Worm (Caenorhabditis elegans) whole organism, L1 larva: ENCODE data around the gene nhr-156.

ENCODE experiments used
- C04F5.9 ChIP-seq: sonication (generic microtip); optimal IDR thresholded peaks from 2 replicates; lab custom pipeline; 2016; ENCODE audit warnings: missing genetic modification characterization, missing compliant biosample characterization
- aha-1 ChIP-seq: fragments of 150-350 bp; optimal IDR thresholded peaks from 2 replicates; lab custom pipeline; 2014; ENCODE audit warnings: missing biosample characterization, missing genetic modification characterization
- alr-1 ChIP-seq: fragments of 200-800 bp; sonication (Bioruptor generic); optimal IDR thresholded peaks from 2 replicates; lab custom pipeline; 2018; ENCODE audit warnings: borderline replicate concordance, mild to moderate bottlenecking, missing genetic modification characterization, missing compliant biosample characterization
- aly-2 ChIP-seq: fragments of 150-350 bp; optimal IDR thresholded peaks from 2 replicates; lab custom pipeline; 2014; ENCODE audit warnings: missing biosample characterization, missing genetic modification characterization
- blmp-1 ChIP-seq: fragments of 150-350 bp; optimal IDR thresholded peaks from 2 replicates; lab custom pipeline; 2014; ENCODE audit warnings: missing biosample characterization, missing genetic modification characterization
- ceh-63 ChIP-seq: fragments of 200-800 bp; sonication (Bioruptor generic); optimal IDR thresholded peaks from 2 replicates; lab custom pipeline; 2018; ENCODE audit warnings: mild to moderate bottlenecking, missing genetic modification characterization, missing compliant biosample characterization
- ceh-8 ChIP-seq: fragments of 200-800 bp; sonication (Bioruptor generic); optimal IDR thresholded peaks from 2 replicates; lab custom pipeline; 2018; ENCODE audit warnings: mild to moderate bottlenecking, missing genetic modification characterization, moderate library complexity, missing compliant biosample characterization
- ceh-82 ChIP-seq, 3 experiments: fragments of 150-350 bp in 1 of 3; sonication (generic microtip) in 2 of 3; optimal IDR thresholded peaks; 2 replicates each; lab custom pipeline; 2014 to 2017; ENCODE audit warnings: missing biosample characterization in 3 of 3, missing genetic modification characterization in 3 of 3
- ces-1 ChIP-seq: fragments of 150-350 bp; optimal IDR thresholded peaks from 2 replicates; lab custom pipeline; 2014; ENCODE audit warnings: missing biosample characterization, missing genetic modification reagents, missing genetic modification characterization
- dsc-1 ChIP-seq: sonication (generic microtip); optimal IDR thresholded peaks from 2 replicates; lab custom pipeline; 2016; ENCODE audit warnings: mild to moderate bottlenecking, missing genetic modification characterization, missing compliant biosample characterization
- egl-27 ChIP-seq, 2 experiments: fragments of 150-350 bp in 1 of 2; sonication (generic microtip); optimal IDR thresholded peaks; 3 replicates each; lab custom pipeline; 2017 to 2018; ENCODE audit warnings: missing biosample characterization in 2 of 2, missing genetic modification characterization in 2 of 2, missing genetic modification reagents in 2 of 2
- ets-5 ChIP-seq: fragments of 200-800 bp; sonication (Bioruptor generic); IDR thresholded peaks from 2 replicates; pipeline ENCODE4 v1.3.6; 2022; ENCODE audit warnings: missing genetic modification characterization, missing compliant biosample characterization
- fkh-4 ChIP-seq: sonication (generic microtip); optimal IDR thresholded peaks from 2 replicates; lab custom pipeline; 2016; ENCODE audit warnings: missing compliant biosample characterization, missing genetic modification characterization, borderline replicate concordance
- fkh-8 ChIP-seq: sonication (generic microtip); optimal IDR thresholded peaks from 2 replicates; lab custom pipeline; 2016; ENCODE audit warnings: mild to moderate bottlenecking, missing genetic modification characterization, missing compliant biosample characterization
- fos-1 ChIP-seq: fragments of 150-350 bp; optimal IDR thresholded peaks from 2 replicates; lab custom pipeline; 2014; ENCODE audit warnings: missing biosample characterization, missing genetic modification characterization
- hlh-17 ChIP-seq: fragments of 200-800 bp; sonication (Bioruptor generic); optimal IDR thresholded peaks from 2 replicates; lab custom pipeline; 2018; ENCODE audit warnings: missing genetic modification characterization, mild to moderate bottlenecking, missing compliant biosample characterization, moderate library complexity, borderline replicate concordance
- hlh-4 ChIP-seq: sonication (generic microtip); optimal IDR thresholded peaks from 2 replicates; lab custom pipeline; 2016; ENCODE audit warnings: mild to moderate bottlenecking, missing genetic modification characterization, missing compliant biosample characterization
- irx-1 ChIP-seq: sonication (generic microtip); optimal IDR thresholded peaks from 2 replicates; lab custom pipeline; 2016; ENCODE audit warnings: missing genetic modification characterization, missing compliant biosample characterization
- jun-1 ChIP-seq: fragments of 150-350 bp; optimal IDR thresholded peaks from 2 replicates; lab custom pipeline; 2014; ENCODE audit warnings: missing biosample characterization, missing genetic modification reagents, missing genetic modification characterization
- lin-13 ChIP-seq: fragments of 150-350 bp; optimal IDR thresholded peaks from 2 replicates; lab custom pipeline; 2014; ENCODE audit warnings: missing biosample characterization, missing genetic modification reagents, missing genetic modification characterization
- lin-14 ChIP-seq: fragments of 200-800 bp; sonication (Bioruptor generic); optimal IDR thresholded peaks from 2 replicates; lab custom pipeline; 2018; ENCODE audit warnings: mild to moderate bottlenecking, missing genetic modification characterization, moderate library complexity, missing compliant biosample characterization
- lin-39 ChIP-seq: fragments of 150-350 bp; optimal IDR thresholded peaks from 2 replicates; lab custom pipeline; 2014; ENCODE audit warnings: missing biosample characterization, missing genetic modification reagents, missing genetic modification characterization
- lsy-2 ChIP-seq, 2 experiments: fragments of 150-350 bp; optimal IDR thresholded peaks; 2 replicates each; lab custom pipeline; 2014; ENCODE audit warnings: missing biosample characterization in 2 of 2, missing genetic modification characterization in 2 of 2
- mdl-1 ChIP-seq, 2 experiments: fragments of 150-350 bp; optimal IDR thresholded peaks; 2 replicates each; lab custom pipeline; 2014 to 2017; ENCODE audit warnings: missing biosample characterization in 2 of 2, missing genetic modification characterization in 2 of 2, inconsistent platforms in 1 of 2
- mef-2 ChIP-seq: fragments of 150-350 bp; optimal IDR thresholded peaks from 2 replicates; lab custom pipeline; 2014; ENCODE audit warnings: missing biosample characterization, missing genetic modification characterization
- mep-1 ChIP-seq: fragments of 150-350 bp; optimal IDR thresholded peaks from 2 replicates; lab custom pipeline; 2014; ENCODE audit warnings: missing biosample characterization, missing genetic modification characterization
- nhr-11 ChIP-seq: fragments of 150-350 bp; optimal IDR thresholded peaks from 2 replicates; lab custom pipeline; 2014; ENCODE audit warnings: missing biosample characterization, missing genetic modification characterization
- nhr-20 ChIP-seq: sonication (generic microtip); optimal IDR thresholded peaks from 2 replicates; lab custom pipeline; 2016; ENCODE audit warnings: mild to moderate bottlenecking, missing genetic modification characterization, missing compliant biosample characterization
- nhr-237 ChIP-seq: fragments of 150-350 bp; optimal IDR thresholded peaks from 2 replicates; lab custom pipeline; 2014; ENCODE audit warnings: missing biosample characterization, missing genetic modification characterization
- nhr-47 ChIP-seq: sonication (generic microtip); optimal IDR thresholded peaks from 2 replicates; lab custom pipeline; 2016; ENCODE audit warnings: mild to moderate bottlenecking, missing genetic modification characterization, moderate library complexity, missing compliant biosample characterization
- nhr-71 ChIP-seq: sonication (generic microtip); optimal IDR thresholded peaks from 2 replicates; lab custom pipeline; 2016; ENCODE audit warnings: mild to moderate bottlenecking, missing genetic modification characterization, moderate library complexity, missing compliant biosample characterization
- nhr-90 ChIP-seq: sonication (generic microtip); optimal IDR thresholded peaks from 2 replicates; lab custom pipeline; 2016; ENCODE audit warnings: mild to moderate bottlenecking, missing genetic modification characterization, missing compliant biosample characterization; ENCODE audit not compliant: poor library complexity
- pax-3 ChIP-seq: fragments of 200-800 bp; sonication (Bioruptor generic); optimal IDR thresholded peaks from 2 replicates; lab custom pipeline; 2018; ENCODE audit warnings: mild to moderate bottlenecking, missing genetic modification characterization, moderate library complexity, missing compliant biosample characterization
- rnt-1 ChIP-seq: sonication (generic microtip); optimal IDR thresholded peaks from 2 replicates; lab custom pipeline; 2016; ENCODE audit warnings: mild to moderate bottlenecking, missing genetic modification characterization, moderate library complexity, missing compliant biosample characterization
- snpc-4 ChIP-seq: fragments of 150-350 bp; optimal IDR thresholded peaks from 2 replicates; lab custom pipeline; 2014; ENCODE audit warnings: missing biosample characterization, missing genetic modification characterization
- snu-23 ChIP-seq: sonication (generic microtip); optimal IDR thresholded peaks from 2 replicates; lab custom pipeline; 2016; ENCODE audit warnings: missing genetic modification characterization, missing compliant biosample characterization
- sox-4 ChIP-seq: sonication (generic microtip); optimal IDR thresholded peaks from 2 replicates; lab custom pipeline; 2016; ENCODE audit warnings: missing genetic modification characterization, missing compliant biosample characterization
- swsn-7 ChIP-seq: sonication (generic microtip); optimal IDR thresholded peaks from 2 replicates; lab custom pipeline; 2016; ENCODE audit warnings: missing genetic modification characterization, missing compliant biosample characterization
- tlp-1 ChIP-seq: fragments of 150-350 bp; optimal IDR thresholded peaks from 2 replicates; lab custom pipeline; 2014; ENCODE audit warnings: missing biosample characterization, missing genetic modification characterization
- unc-62 ChIP-seq: fragments of 150-350 bp; optimal IDR thresholded peaks from 2 replicates; lab custom pipeline; 2014; ENCODE audit warnings: missing biosample characterization, missing genetic modification reagents, missing genetic modification characterization
- xbp-1 ChIP-seq: sonication (generic microtip); optimal IDR thresholded peaks from 2 replicates; lab custom pipeline; 2016; ENCODE audit warnings: missing genetic modification characterization, missing compliant biosample characterization
- zag-1 ChIP-seq: fragments of 150-350 bp; optimal IDR thresholded peaks from 2 replicates; lab custom pipeline; 2014; ENCODE audit warnings: missing biosample characterization, missing genetic modification characterization
- ztf-4 ChIP-seq: fragments of 150-350 bp; optimal IDR thresholded peaks from 2 replicates; lab custom pipeline; 2014; ENCODE audit warnings: missing biosample characterization, missing genetic modification characterization

Gene nhr-156

ce11 chrV:3865273-3865672 is 40.6 kb upstream of the nhr-156 start:
- no peak for TF ChIP-seq lin-13 (GFP tag; lab: Kevin White, UChicago)
- TF ChIP-seq, all 84 proteins: peak for 0

ce11 chrV:3868905-3869304 is 37.0 kb upstream of the nhr-156 start, which contains the start of gene nhr-157:
Gene nhr-157 (minus strand): TSS chrV:3869005.
- TF ChIP-seq ceh-82 (tag; optimal IDR thresholded peaks at IDR 0.05; lab: Kevin White, UChicago) = no peak
- no peak for TF ChIP-seq blmp-1 (tag; lab: Kevin White, UChicago)
- peak; percentile 47 for TF ChIP-seq fkh-8 (tag; lab: Kevin White, UChicago)

- TF ChIP-seq mep-1 (tag; lab: Kevin White, UChicago) (peak; percentile 8), snu-23 (GFP tag; lab: Kevin White, UChicago) (no peak), nhr-237 (tag; lab: Kevin White, UChicago) (no peak), ces-1 (no peak), ztf-4 (tag; lab: Kevin White, UChicago) (peak; percentile 63), nhr-71 (tag; lab: Kevin White, UChicago) (peak; percentile 91), aha-1 (tag; lab: Kevin White, UChicago) (no peak), swsn-7 (tag; lab: Kevin White, UChicago) (peak; percentile 63), pax-3 (tag; lab: Kevin White, UChicago) (peak; percentile 72), dsc-1 (peak; percentile 98), fkh-4 (peak; percentile 18), hlh-17 (no peak), ceh-63 (GFP tag; lab: Kevin White, UChicago) (no peak), xbp-1 (tag; lab: Kevin White, UChicago) (peak; percentile 18), lsy-2 (tag; optimal IDR thresholded peaks at IDR 0.05; lab: Kevin White, UChicago) (peak in 1 of 2 experiments; percentile 53), sox-4 (tag; lab: Kevin White, UChicago) (peak; percentile 89), nhr-90 (tag; lab: Kevin White, UChicago) (no peak), tlp-1 (tag; lab: Kevin White, UChicago) (no peak), alr-1 (tag; lab: Kevin White, UChicago) (no peak), egl-27 (tag; optimal IDR thresholded peaks at IDR 0.05; lab: Kevin White, UChicago) (no peak), ceh-8 (GFP tag; lab: Kevin White, UChicago) (peak; percentile 10), nhr-11 (tag; lab: Kevin White, UChicago) (peak; percentile 76), mef-2 (peak; percentile 48), mdl-1 (tag; optimal IDR thresholded peaks at IDR 0.05; lab: Kevin White, UChicago) (no peak), unc-62 (GFP tag; lab: Kevin White, UChicago) (no peak), blmp-1 (tag; lab: Kevin White, UChicago) (no peak), nhr-47 (tag; lab: Kevin White, UChicago) (peak; percentile 90), jun-1 (tag; lab: Kevin White, UChicago) (no peak), ets-5 (GFP tag; lab: Robert Waterston, UW) (no peak), lin-14 (GFP tag; lab: Kevin White, UChicago) (peak; percentile 37), zag-1 (tag; lab: Kevin White, UChicago) (no peak), hlh-4 (tag; lab: Kevin White, UChicago) (peak; percentile 65), nhr-20 (peak; percentile 62), aly-2 (no peak), fkh-8 (tag; lab: Kevin White, UChicago) (peak; percentile 99), C04F5.9 (tag; lab: Kevin White, UChicago) (no peak), fos-1 (peak; percentile 70), lin-39 (tag; lab: Kevin White, UChicago) (no peak), rnt-1 (tag; lab: Kevin White, UChicago) (no peak), irx-1 (peak; percentile 22), snpc-4 (tag; lab: Kevin White, UChicago) (no peak)
These were observed 35.5 kb upstream of the nhr-156 start for ce11 chrV:3870359-3870758.
